Worm (Caenorhabditis elegans) whole organism, L1 larva: ENCODE data around the gene mtch-1.

Source experiments
- aly-2 ChIP-seq: fragments of 150-350 bp; optimal IDR thresholded peaks from 2 replicates; lab custom pipeline; 2014; ENCODE audit warnings: missing biosample characterization, missing genetic modification characterization
- blmp-1 ChIP-seq: fragments of 150-350 bp; optimal IDR thresholded peaks from 2 replicates; lab custom pipeline; 2014; ENCODE audit warnings: missing biosample characterization, missing genetic modification characterization
- ceh-8 ChIP-seq: fragments of 200-800 bp; sonication (Bioruptor generic); optimal IDR thresholded peaks from 2 replicates; lab custom pipeline; 2018; ENCODE audit warnings: mild to moderate bottlenecking, missing genetic modification characterization, moderate library complexity, missing compliant biosample characterization
- ceh-82 ChIP-seq, 3 experiments: fragments of 150-350 bp in 1 of 3; sonication (generic microtip) in 2 of 3; optimal IDR thresholded peaks; 2 replicates each; lab custom pipeline; 2014 to 2017; ENCODE audit warnings: missing biosample characterization in 3 of 3, missing genetic modification characterization in 3 of 3
- ceh-90 ChIP-seq: sonication (generic microtip); optimal IDR thresholded peaks from 2 replicates; lab custom pipeline; 2016; ENCODE audit warnings: missing genetic modification characterization, missing compliant biosample characterization
- dpl-1 ChIP-seq, 3 experiments: fragments of 150-350 bp in 2 of 3; sonication (generic microtip) in 1 of 3; optimal IDR thresholded peaks; 2 replicates each; lab custom pipeline; 2014 to 2017; ENCODE audit warnings: missing biosample characterization in 3 of 3, missing genetic modification characterization in 3 of 3, missing genetic modification reagents in 3 of 3
- dsc-1 ChIP-seq: sonication (generic microtip); optimal IDR thresholded peaks from 2 replicates; lab custom pipeline; 2016; ENCODE audit warnings: mild to moderate bottlenecking, missing genetic modification characterization, missing compliant biosample characterization
- efl-1 ChIP-seq, 4 experiments: fragments of 150-350 bp; optimal IDR thresholded peaks in 3 of 4; peaks in 1 of 4; 1 replicate in 1 of 4; 2 replicates in 3 of 4; lab custom pipeline; 2014; ENCODE audit warnings: missing biosample characterization in 2 of 4, missing genetic modification characterization in 2 of 4, missing genetic modification reagents in 2 of 4
- elt-3 ChIP-seq, 6 experiments: fragments of 150-350 bp in 1 of 6; sonication (generic microtip); optimal IDR thresholded peaks; 2 replicates each; lab custom pipeline; 2017 to 2018; ENCODE audit warnings: missing biosample characterization in 6 of 6, missing genetic modification characterization in 6 of 6, inconsistent platforms in 1 of 6
- hlh-17 ChIP-seq: fragments of 200-800 bp; sonication (Bioruptor generic); optimal IDR thresholded peaks from 2 replicates; lab custom pipeline; 2018; ENCODE audit warnings: missing genetic modification characterization, mild to moderate bottlenecking, missing compliant biosample characterization, moderate library complexity, borderline replicate concordance
- hlh-4 ChIP-seq: sonication (generic microtip); optimal IDR thresholded peaks from 2 replicates; lab custom pipeline; 2016; ENCODE audit warnings: mild to moderate bottlenecking, missing genetic modification characterization, missing compliant biosample characterization
- lin-13 ChIP-seq: fragments of 150-350 bp; optimal IDR thresholded peaks from 2 replicates; lab custom pipeline; 2014; ENCODE audit warnings: missing biosample characterization, missing genetic modification reagents, missing genetic modification characterization
- lin-14 ChIP-seq: fragments of 200-800 bp; sonication (Bioruptor generic); optimal IDR thresholded peaks from 2 replicates; lab custom pipeline; 2018; ENCODE audit warnings: mild to moderate bottlenecking, missing genetic modification characterization, moderate library complexity, missing compliant biosample characterization
- lin-15B ChIP-seq: fragments of 150-350 bp; sonication (generic microtip); optimal IDR thresholded peaks from 3 replicates; lab custom pipeline; 2014; ENCODE audit warnings: missing biosample characterization, missing genetic modification characterization
- lin-35 ChIP-seq, 2 experiments: fragments of 150-350 bp; optimal IDR thresholded peaks; 2 replicates each; lab custom pipeline; 2014; ENCODE audit warnings: missing biosample characterization in 2 of 2, missing genetic modification characterization in 2 of 2, missing genetic modification reagents in 2 of 2
- lin-39 ChIP-seq: fragments of 150-350 bp; optimal IDR thresholded peaks from 2 replicates; lab custom pipeline; 2014; ENCODE audit warnings: missing biosample characterization, missing genetic modification reagents, missing genetic modification characterization
- lir-3 ChIP-seq: sonication (generic microtip); optimal IDR thresholded peaks from 2 replicates; lab custom pipeline; 2016; ENCODE audit warnings: mild to moderate bottlenecking, missing genetic modification characterization, moderate library complexity, missing compliant biosample characterization; ENCODE audit not compliant: poor library complexity
- lsy-2 ChIP-seq, 2 experiments: fragments of 150-350 bp; optimal IDR thresholded peaks; 2 replicates each; lab custom pipeline; 2014; ENCODE audit warnings: missing biosample characterization in 2 of 2, missing genetic modification characterization in 2 of 2
- mdl-1 ChIP-seq, 2 experiments: fragments of 150-350 bp; optimal IDR thresholded peaks; 2 replicates each; lab custom pipeline; 2014 to 2017; ENCODE audit warnings: missing biosample characterization in 2 of 2, missing genetic modification characterization in 2 of 2, inconsistent platforms in 1 of 2
- mep-1 ChIP-seq: fragments of 150-350 bp; optimal IDR thresholded peaks from 2 replicates; lab custom pipeline; 2014; ENCODE audit warnings: missing biosample characterization, missing genetic modification characterization
- nhr-11 ChIP-seq: fragments of 150-350 bp; optimal IDR thresholded peaks from 2 replicates; lab custom pipeline; 2014; ENCODE audit warnings: missing biosample characterization, missing genetic modification characterization
- nhr-71 ChIP-seq: sonication (generic microtip); optimal IDR thresholded peaks from 2 replicates; lab custom pipeline; 2016; ENCODE audit warnings: mild to moderate bottlenecking, missing genetic modification characterization, moderate library complexity, missing compliant biosample characterization
- nhr-77 ChIP-seq: fragments of 150-350 bp; optimal IDR thresholded peaks from 2 replicates; lab custom pipeline; 2014; ENCODE audit warnings: missing biosample characterization, missing genetic modification characterization
- nhr-84 ChIP-seq: sonication (generic microtip); optimal IDR thresholded peaks from 2 replicates; lab custom pipeline; 2017; ENCODE audit warnings: missing biosample characterization, missing genetic modification characterization
- nhr-85 ChIP-seq: sonication (generic microtip); peaks from one replicate; lab custom pipeline; 2016; ENCODE audit warnings: missing genetic modification characterization, inconsistent platforms, missing compliant biosample characterization
- pax-3 ChIP-seq: fragments of 200-800 bp; sonication (Bioruptor generic); optimal IDR thresholded peaks from 2 replicates; lab custom pipeline; 2018; ENCODE audit warnings: mild to moderate bottlenecking, missing genetic modification characterization, moderate library complexity, missing compliant biosample characterization
- rnt-1 ChIP-seq: sonication (generic microtip); optimal IDR thresholded peaks from 2 replicates; lab custom pipeline; 2016; ENCODE audit warnings: mild to moderate bottlenecking, missing genetic modification characterization, moderate library complexity, missing compliant biosample characterization
- skn-1 ChIP-seq: fragments of 150-350 bp; optimal IDR thresholded peaks from 2 replicates; lab custom pipeline; 2014; ENCODE audit warnings: missing biosample characterization, missing genetic modification characterization
- snu-23 ChIP-seq: sonication (generic microtip); optimal IDR thresholded peaks from 2 replicates; lab custom pipeline; 2016; ENCODE audit warnings: missing genetic modification characterization, missing compliant biosample characterization
- sup-37 ChIP-seq: fragments of 200-800 bp; sonication (Bioruptor generic); optimal IDR thresholded peaks from 2 replicates; lab custom pipeline; 2018; ENCODE audit warnings: mild to moderate bottlenecking, missing genetic modification characterization, missing compliant biosample characterization
- unc-30 ChIP-seq: sonication (generic microtip); optimal IDR thresholded peaks from 2 replicates; lab custom pipeline; 2017; ENCODE audit warnings: missing biosample characterization, missing genetic modification characterization
- unc-62 ChIP-seq: fragments of 150-350 bp; optimal IDR thresholded peaks from 2 replicates; lab custom pipeline; 2014; ENCODE audit warnings: missing biosample characterization, missing genetic modification reagents, missing genetic modification characterization
- unc-86 ChIP-seq: sonication (generic microtip); optimal IDR thresholded peaks from 2 replicates; lab custom pipeline; 2016; ENCODE audit warnings: missing genetic modification characterization, missing compliant biosample characterization
- vab-15 ChIP-seq: sonication (generic microtip); optimal IDR thresholded peaks from 2 replicates; lab custom pipeline; 2017; ENCODE audit warnings: missing genotype, mild to moderate bottlenecking, missing genetic modification characterization, missing compliant biosample characterization
- xbp-1 ChIP-seq: sonication (generic microtip); optimal IDR thresholded peaks from 2 replicates; lab custom pipeline; 2016; ENCODE audit warnings: missing genetic modification characterization, missing compliant biosample characterization
- zag-1 ChIP-seq: fragments of 150-350 bp; optimal IDR thresholded peaks from 2 replicates; lab custom pipeline; 2014; ENCODE audit warnings: missing biosample characterization, missing genetic modification characterization
- ztf-4 ChIP-seq: fragments of 150-350 bp; optimal IDR thresholded peaks from 2 replicates; lab custom pipeline; 2014; ENCODE audit warnings: missing biosample characterization, missing genetic modification characterization

mtch-1 gene

ce11 chrII:7363990-7364455, 9.9 kb downstream of the mtch-1 start, which contains the start of gene msra-1 (continued):
- TF ChIP-seq lin-35 (GFP tag; optimal IDR thresholded peaks at IDR 0.05; lab: Kevin White, UChicago) (peak in 1 of 2 experiments; percentile 24), ztf-4 (no peak), elt-3 (tag; optimal IDR thresholded peaks at IDR 0.05; lab: Kevin White, UChicago) (no peak), vab-15 (tag; lab: Kevin White, UChicago) (no peak), ceh-8 (no peak), blmp-1 (tag; lab: Kevin White, UChicago) (peak; percentile 61), nhr-77 (tag; lab: Kevin White, UChicago) (no peak), lin-15B (tag; lab: Kevin White, UChicago) (no peak), unc-86 (no peak), unc-62 (GFP tag; lab: Kevin White, UChicago) (no peak), hlh-17 (no peak), hlh-4 (no peak), mdl-1 (tag; optimal IDR thresholded peaks at IDR 0.05; lab: Kevin White, UChicago) (no peak), nhr-84 (tag; lab: Kevin White, UChicago) (no peak), zag-1 (tag; lab: Kevin White, UChicago) (no peak), sup-37 (GFP tag; lab: Kevin White, UChicago) (no peak), dsc-1 (tag; lab: Kevin White, UChicago) (no peak), nhr-11 (tag; lab: Kevin White, UChicago) (no peak), lin-13 (GFP tag; lab: Kevin White, UChicago) (no peak), lin-39 (tag; lab: Kevin White, UChicago) (no peak), ceh-90 (tag; lab: Kevin White, UChicago) (no peak), lir-3 (tag; lab: Kevin White, UChicago) (peak; percentile 32)

ce11 chrII:7358489-7358943, 15.4 kb downstream of the mtch-1 start, which contains the start of gene insc-1:
Gene insc-1, plus strand, starts transcription at chrII:7358893.
- peak; percentile 97 for TF ChIP-seq blmp-1 (tag; lab: Kevin White, UChicago)
- TF ChIP-seq mep-1, result no peak

- peak; percentile 8 for TF ChIP-seq nhr-71 (tag; lab: Kevin White, UChicago)
- no peak for TF ChIP-seq unc-30 (tag; lab: Kevin White, UChicago)
- peak; percentile 68 for TF ChIP-seq rnt-1 (tag; lab: Kevin White, UChicago)
- TF ChIP-seq lin-35 (GFP tag; optimal IDR thresholded peaks at IDR 0.05; lab: Kevin White, UChicago), result no peak
- peak; percentile 30 for TF ChIP-seq lin-14 (GFP tag; lab: Kevin White, UChicago)
Observed at ce11 chrII:7357176-7357575, 16.8 kb downstream of the mtch-1 start.

- TF ChIP-seq lin-35 (GFP tag; optimal IDR thresholded peaks at IDR 0.05; lab: Kevin White, UChicago) (peak; percentile 26 to 58), nhr-85 (tag; lab: Kevin White, UChicago) (peak; percentile 5), pax-3 (tag; lab: Kevin White, UChicago) (no peak), efl-1 (optimal IDR thresholded peaks at IDR 0.05; lab: Kevin White, UChicago) (peak; percentile 38 to 51), efl-1 (GFP tag; optimal IDR thresholded peaks at IDR 0.05 in 1 of 2; lab: Kevin White, UChicago) (peak; percentile 27 to 65), dpl-1 (GFP tag; optimal IDR thresholded peaks at IDR 0.05; lab: Kevin White, UChicago) (peak; percentile 9 to 42 (median 33)), aly-2 (tag; lab: Kevin White, UChicago) (no peak), ceh-90 (tag; lab: Kevin White, UChicago) (no peak), skn-1 (tag; lab: Kevin White, UChicago) (peak; percentile 34), xbp-1 (tag; lab: Kevin White, UChicago) (peak; percentile 67), lsy-2 (tag; optimal IDR thresholded peaks at IDR 0.05; lab: Kevin White, UChicago) (peak in 1 of 2 experiments; percentile 80), snu-23 (GFP tag; lab: Kevin White, UChicago) (peak; percentile 30), ceh-82 (tag; optimal IDR thresholded peaks at IDR 0.05; lab: Kevin White, UChicago) (peak in 1 of 3 experiments; percentile 37), blmp-1 (tag; lab: Kevin White, UChicago) (peak; percentile 44)
- TF ChIP-seq, all 84 proteins: peak for 10
Observed at ce11 chrII:7356773-7357172, 17.2 kb downstream of the mtch-1 start.
